Worm (Caenorhabditis elegans) whole organism, L3 larva: ENCODE measurements around the gene R52.5.

ENCODE experiments used
- ZK546.5 ChIP-seq: sonication (generic microtip); optimal IDR thresholded peaks from 2 replicates; lab custom pipeline; 2017; ENCODE audit warnings: missing biosample characterization, missing genetic modification characterization
- aly-2 ChIP-seq: fragments of 150-350 bp; optimal IDR thresholded peaks from 2 replicates; lab custom pipeline; 2014; ENCODE audit warnings: missing biosample characterization, missing genetic modification characterization
- fkh-10 ChIP-seq: sonication (generic microtip); optimal IDR thresholded peaks from 2 replicates; lab custom pipeline; 2017; ENCODE audit warnings: missing biosample characterization, missing genetic modification reagents, missing genetic modification characterization
- jun-1 ChIP-seq: fragments of 150-350 bp; optimal IDR thresholded peaks from 2 replicates; lab custom pipeline; 2014; ENCODE audit warnings: missing biosample characterization, missing genetic modification reagents, missing genetic modification characterization
- lin-15B ChIP-seq: fragments of 150-350 bp; optimal IDR thresholded peaks from 2 replicates; lab custom pipeline; 2014; ENCODE audit warnings: missing biosample characterization, missing genetic modification characterization
- nhr-28 ChIP-seq: fragments of 150-350 bp; optimal IDR thresholded peaks from 2 replicates; lab custom pipeline; 2014; ENCODE audit warnings: missing biosample characterization, missing genetic modification characterization
- nhr-76 ChIP-seq: fragments of 150-350 bp; sonication (generic microtip); optimal IDR thresholded peaks from 5 replicates; lab custom pipeline; 2014; ENCODE audit warnings: missing biosample characterization, missing genetic modification characterization
- snpc-4 ChIP-seq: fragments of 150-350 bp; optimal IDR thresholded peaks from 2 replicates; lab custom pipeline; 2014; ENCODE audit warnings: missing biosample characterization, missing genetic modification characterization
- ztf-11 ChIP-seq: fragments of 150-350 bp; optimal IDR thresholded peaks from 2 replicates; lab custom pipeline; 2014; ENCODE audit warnings: missing biosample characterization, missing genetic modification characterization

- no peak for TF ChIP-seq fkh-10
- TF ChIP-seq ztf-11 (tag; lab: Kevin White, UChicago) = no peak
- TF ChIP-seq aly-2 (tag; lab: Kevin White, UChicago) = no peak
- TF ChIP-seq snpc-4 (tag; lab: Kevin White, UChicago) = no peak
- no peak for TF ChIP-seq jun-1 (tag; lab: Kevin White, UChicago)
- TF ChIP-seq lin-15B (tag; lab: Kevin White, UChicago) = no peak
- no peak for TF ChIP-seq ZK546.5 (tag; lab: Kevin White, UChicago)
- TF ChIP-seq nhr-76 (tag; lab: Kevin White, UChicago) = no peak
- no peak for TF ChIP-seq nhr-28 (tag; lab: Kevin White, UChicago)
These were observed 14.8 kb downstream of the R52.5 start, which contains the start of gene T16A1.2 for ce11 chrII:2094924-2095650.
